Worm (Caenorhabditis elegans): ENCODE data around the gene cytb-5.1.

Gene cytb-5.1

DNA sequence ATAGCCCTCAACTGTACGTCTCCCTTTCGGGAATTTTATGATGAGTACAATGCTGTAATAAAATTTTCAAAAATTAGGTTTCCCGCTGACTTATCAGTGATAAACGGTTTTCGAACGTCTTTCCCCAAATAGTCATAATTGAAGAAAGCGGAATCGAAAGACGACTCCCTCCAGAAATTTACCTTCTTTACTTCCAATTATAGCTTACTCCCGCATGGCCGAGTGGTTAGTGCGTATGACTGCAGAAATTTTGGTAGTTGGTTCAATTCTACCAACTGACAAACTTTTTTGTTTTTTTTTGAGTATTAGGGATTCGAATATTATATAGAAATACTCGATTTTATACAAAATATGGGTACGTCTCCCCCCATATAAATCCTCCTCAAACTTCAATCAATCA, 28.6 kb upstream of the cytb-5.1 start (continued):
- TF ChIP-seq D2030.7 (GFP tag; IDR thresholded peaks at IDR 0.05) (peak; percentile 59), ztf-6 (GFP tag; IDR thresholded peaks at IDR 0.05) (0 out of 2 replicates have a peak, but pooled peaks have one; percentile 36), dox-1 (GFP tag; IDR thresholded peaks at IDR 0.05) (peak; percentile 50; the same call in 1 of the 2 replicates), B0261.1 (tag; optimal IDR thresholded peaks at IDR 0.05) (peak; percentile 56), aptf-3 (GFP tag; IDR thresholded peaks at IDR 0.05) (0 out of 2 replicates have a peak, but pooled peaks have one; percentile 67), nhr-120 (GFP tag; IDR thresholded peaks at IDR 0.05) (0 out of 2 replicates have a peak, but pooled peaks have one; percentile 49), Y79H2A.3 (GFP tag; conservative IDR thresholded peaks at IDR 0.05) (peak; percentile 24; the same call in 1 of the 2 replicates), tbp1 (GFP tag; optimal IDR thresholded peaks at IDR 0.05) (peak; percentile 84), mcd-1 (GFP tag; IDR thresholded peaks at IDR 0.05) (0 out of 2 replicates have a peak, but pooled peaks have one; percentile 15), hmg-20 (GFP tag; IDR thresholded peaks at IDR 0.05) (peak; percentile 62; the same call in 1 of the 2 replicates), Y53G8AR.9 (GFP tag; conservative IDR thresholded peaks at IDR 0.05) (peak; percentile 60; the same call in 1 of the 2 replicates), cebp-2 (GFP tag; IDR thresholded peaks at IDR 0.05) (peak; percentile 84; the same call in 1 of the 2 replicates), bed-1 (GFP tag; IDR thresholded peaks at IDR 0.05) (peak; percentile 80; the same call in 1 of the 2 replicates), madf-6 (GFP tag; IDR thresholded peaks at IDR 0.05) (peak; percentile 60; the same call in 1 of the 2 replicates)

DNA sequence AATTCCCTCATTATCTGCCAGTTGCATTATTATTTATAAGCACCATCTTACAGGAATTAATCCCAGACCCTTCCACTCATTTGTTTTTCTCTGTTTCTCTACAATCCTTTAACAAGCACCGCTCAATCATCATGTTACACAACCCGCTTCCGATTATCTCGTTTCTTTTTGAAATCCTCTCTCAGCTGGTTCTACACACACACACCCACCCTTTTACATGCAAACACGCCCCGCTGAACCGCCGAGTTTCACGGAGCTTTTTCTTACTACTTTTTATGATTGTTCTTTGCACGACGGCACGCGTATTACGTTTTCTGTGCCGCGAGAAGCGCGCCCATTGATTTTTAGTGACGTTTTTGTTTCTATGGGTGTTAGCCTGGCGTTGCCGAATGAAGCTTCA, 28.0 kb upstream of the cytb-5.1 start:
- peak; percentile 18 for TF ChIP-seq K12H6.12 (tag; optimal IDR thresholded peaks at IDR 0.05)
- no peak for TF ChIP-seq snpc-3.4 (tag; optimal IDR thresholded peaks at IDR 0.05)
- peak; percentile 33 for TF ChIP-seq nhr-80 (tag; optimal IDR thresholded peaks at IDR 0.05)
- TF ChIP-seq cebp-1 (GFP tag; IDR thresholded peaks at IDR 0.05): no peak
- TF ChIP-seq cebp-1 (tag; optimal IDR thresholded peaks at IDR 0.05): peak; percentile 32
- no peak for TF ChIP-seq ekl-4 (GFP tag; IDR thresholded peaks at IDR 0.05)
- no peak for TF ChIP-seq tlf-1 (GFP tag; optimal IDR thresholded peaks at IDR 0.05)
- TF ChIP-seq ZK185.1 (tag; optimal IDR thresholded peaks at IDR 0.05; ENCODE audit: poor library complexity, severe bottlenecking): no peak

ce11 chrX:13974448-13975071, 27.2 kb upstream of the cytb-5.1 start:
- TF ChIP-seq bed-1 (GFP tag; IDR thresholded peaks at IDR 0.05) (no peak), somi-1 (GFP tag; optimal IDR thresholded peaks at IDR 0.05) (peak; percentile 1), ztf-18 (tag; optimal IDR thresholded peaks at IDR 0.05) (no peak), lin-40 (tag; optimal IDR thresholded peaks at IDR 0.05) (peak; percentile 10), nhr-80 (tag; optimal IDR thresholded peaks at IDR 0.05) (peak; percentile 28)

DNA sequence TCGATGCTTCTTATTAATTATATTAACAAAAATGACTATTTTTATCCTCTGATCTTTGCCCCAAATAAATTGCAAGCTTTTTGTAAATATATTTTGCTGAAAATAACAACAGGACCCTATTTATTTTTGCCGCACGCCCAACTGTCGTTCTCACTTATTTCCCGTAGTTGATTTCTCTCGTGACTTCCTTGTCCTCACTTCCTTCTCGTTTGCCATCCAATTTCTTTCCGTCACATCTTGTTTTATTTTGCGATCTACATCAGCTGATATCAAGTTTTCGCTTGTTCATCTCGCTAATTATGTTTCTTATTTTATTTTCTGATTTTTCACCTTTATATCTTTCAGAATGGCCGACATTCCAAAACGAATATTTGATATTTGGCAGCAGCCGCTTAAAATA, 26.4 kb upstream of the cytb-5.1 start, which contains the start of gene F48F7.5:
Gene F48F7.5 (plus strand): TSS at position 340 of the 400 bp plus-strand sequence.
- TF ChIP-seq lin-35 (GFP tag; optimal IDR thresholded peaks at IDR 0.05): peak in 1 of 3 experiments; percentile 17
- TF ChIP-seq K12H6.12 (tag; optimal IDR thresholded peaks at IDR 0.05): peak; percentile 12
- no peak for TF ChIP-seq cebp-1 (GFP tag; IDR thresholded peaks at IDR 0.05)
- TF ChIP-seq cebp-1 (tag; optimal IDR thresholded peaks at IDR 0.05): peak; percentile 13
- no peak for TF ChIP-seq ztf-3 (GFP tag; optimal IDR thresholded peaks at IDR 0.05)

- TF ChIP-seq ceh-40 (GFP tag; IDR thresholded peaks at IDR 0.05) (no peak), akir-1 (GFP tag; optimal IDR thresholded peaks at IDR 0.05) (no peak), Y56A3A.18 (GFP tag; IDR thresholded peaks at IDR 0.05) (no peak), somi-1 (GFP tag; optimal IDR thresholded peaks at IDR 0.05) (no peak), T26A5.8 (tag; optimal IDR thresholded peaks at IDR 0.05) (no peak), ceh-58 (GFP tag; IDR thresholded peaks at IDR 0.05) (no peak), Y67H2A.10 (GFP tag; conservative IDR thresholded peaks at IDR 0.05) (no peak), nfyb-1 (GFP tag; IDR thresholded peaks at IDR 0.05) (no peak), madf-10 (tag; optimal IDR thresholded peaks at IDR 0.05) (no peak), tbx-9 (tag; optimal IDR thresholded peaks at IDR 0.05; ENCODE audit: borderline replicate concordance) (no peak), K11D2.4 (GFP tag; IDR thresholded peaks at IDR 0.05) (no peak), fkh-3 (tag; optimal IDR thresholded peaks at IDR 0.05) (no peak), dox-1 (GFP tag; IDR thresholded peaks at IDR 0.05) (0 out of 2 replicates have a peak, but pooled peaks have one; percentile 14), chd-7 (tag; optimal IDR thresholded peaks at IDR 0.05) (no peak), bed-2 (GFP tag; IDR thresholded peaks at IDR 0.05) (no peak)
Observed at ce11 chrX:13977439-13978118, 24.1 kb upstream of the cytb-5.1 start, which contains the start of gene F48F7.6. F48F7.6 (plus strand) TSS chrX:13977829.
